Fruit fly (Drosophila melanogaster) whole organism, embryonic: ENCODE measurements around the gene frm.

Experiments used
- CG10274 ChIP-seq: fragments of 200-800 bp; sonication (Bioruptor generic); optimal IDR thresholded peaks from 3 replicates; lab custom pipeline; 2017; ENCODE audit warnings: missing biosample characterization, mild to moderate bottlenecking, missing genetic modification characterization
- CG10462 ChIP-seq: fragments of 200-800 bp; sonication (Bioruptor generic); optimal IDR thresholded peaks from 2 replicates; lab custom pipeline; 2016; ENCODE audit warnings: missing biosample characterization, missing genetic modification characterization
- CG14965 ChIP-seq: fragments of 200-800 bp; sonication (Bioruptor generic); optimal IDR thresholded peaks from 2 replicates; lab custom pipeline; 2016; ENCODE audit warnings: missing biosample characterization, missing genetic modification characterization, borderline replicate concordance
- CG15601 ChIP-seq: fragments of 200-800 bp; sonication (Bioruptor generic); optimal IDR thresholded peaks from 3 replicates; lab custom pipeline; 2019; ENCODE audit warnings: missing biosample characterization, mild to moderate bottlenecking, missing genetic modification characterization, moderate library complexity
- CG17328 ChIP-seq: fragments of 200-800 bp; sonication (Bioruptor generic); IDR thresholded peaks from 2 replicates; pipeline ENCODE4 v1.3.6; 2022; ENCODE audit warnings: missing biosample characterization, missing genetic modification characterization
- CG2120 ChIP-seq: fragments of 200-800 bp; sonication (Bioruptor generic); optimal IDR thresholded peaks from 3 replicates; lab custom pipeline; 2016; ENCODE audit warnings: missing biosample characterization, missing genetic modification characterization
- CG33213 ChIP-seq: fragments of 200-800 bp; sonication (Bioruptor generic); optimal IDR thresholded peaks from 3 replicates; lab custom pipeline; 2016; ENCODE audit warnings: missing biosample characterization, missing genetic modification characterization
- CG33557 ChIP-seq: fragments of 200-800 bp; sonication (Bioruptor generic); optimal IDR thresholded peaks from 2 replicates; lab custom pipeline; 2019; ENCODE audit warnings: missing biosample characterization, mild to moderate bottlenecking, missing genetic modification characterization, moderate library complexity
- CG4820 ChIP-seq: fragments of 200-800 bp; sonication (Bioruptor generic); optimal IDR thresholded peaks from 3 replicates; lab custom pipeline; 2016; ENCODE audit warnings: missing biosample characterization, missing genetic modification characterization
- CG6765 ChIP-seq: fragments of 200-800 bp; sonication (Bioruptor generic); optimal IDR thresholded peaks from 3 replicates; lab custom pipeline; 2017; ENCODE audit warnings: missing biosample characterization, mild to moderate bottlenecking, missing genetic modification characterization
- CG6791 ChIP-seq: fragments of 200-800 bp; sonication (Bioruptor generic); IDR thresholded peaks from 3 replicates; pipeline ENCODE4 v1.3.6; 2022; ENCODE audit warnings: missing biosample characterization, missing genetic modification characterization; ENCODE audit not compliant: partially characterized antibody
- CG6854 ChIP-seq: fragments of 200-800 bp; sonication (Bioruptor generic); optimal IDR thresholded peaks from 3 replicates; lab custom pipeline; 2017; ENCODE audit warnings: missing biosample characterization, mild to moderate bottlenecking, missing genetic modification characterization
- CG9609 ChIP-seq: fragments of 200-800 bp; sonication (Bioruptor generic); optimal IDR thresholded peaks from 3 replicates; lab custom pipeline; 2016; ENCODE audit warnings: missing biosample characterization, missing genetic modification characterization
- CG9797 ChIP-seq: fragments of 200-800 bp; sonication (Bioruptor generic); optimal IDR thresholded peaks from 3 replicates; lab custom pipeline; 2018; ENCODE audit warnings: missing biosample characterization, mild to moderate bottlenecking, missing genetic modification characterization
- CoRest ChIP-seq: fragments of 200-800 bp; sonication (Bioruptor generic); optimal IDR thresholded peaks from 3 replicates; lab custom pipeline; 2018; ENCODE audit warnings: missing biosample characterization, mild to moderate bottlenecking, missing genetic modification characterization, moderate library complexity
- Dbx ChIP-seq: fragments of 200-800 bp; sonication (Bioruptor generic); IDR thresholded peaks from 3 replicates; pipeline ENCODE4 v1.3.6; 2022; ENCODE audit warnings: missing biosample characterization, missing genetic modification characterization
- HLHmδ ChIP-seq: fragments of 200-800 bp; sonication (Bioruptor generic); optimal IDR thresholded peaks from 2 replicates; lab custom pipeline; 2018; ENCODE audit warnings: missing biosample characterization, mild to moderate bottlenecking, missing genetic modification characterization, moderate library complexity
- Kr ChIP-seq: fragments of 200-800 bp; sonication (Bioruptor generic); optimal IDR thresholded peaks from 2 replicates; lab custom pipeline; 2017; ENCODE audit warnings: missing biosample characterization, mild to moderate bottlenecking, missing genetic modification characterization
- MTF-1 ChIP-seq: fragments of 200-800 bp; sonication (Bioruptor generic); optimal IDR thresholded peaks from 2 replicates; lab custom pipeline; 2018; ENCODE audit warnings: missing biosample characterization, mild to moderate bottlenecking, missing genetic modification characterization, borderline replicate concordance
- Mad ChIP-seq: fragments of 200-800 bp; sonication (Bioruptor generic); optimal IDR thresholded peaks from 2 replicates; lab custom pipeline; 2016; ENCODE audit warnings: missing biosample characterization, missing genetic modification characterization
- Med ChIP-seq: fragments of 200-800 bp; sonication (Bioruptor generic); peaks from one replicate; lab custom pipeline; 2016; ENCODE audit warnings: missing biosample characterization, missing genetic modification characterization, mild to moderate bottlenecking, inconsistent platforms, moderate library complexity
- abd-A ChIP-seq: fragments of 200-800 bp; sonication (Bioruptor generic); optimal IDR thresholded peaks from 3 replicates; lab custom pipeline; 2019; ENCODE audit warnings: missing biosample characterization, mild to moderate bottlenecking, missing genetic modification characterization, moderate library complexity
- ara ChIP-seq: fragments of 200-800 bp; sonication (Bioruptor generic); IDR thresholded peaks from 2 replicates; pipeline ENCODE4 v1.3.6; 2022; ENCODE audit warnings: missing biosample characterization, missing genetic modification characterization
- bowl ChIP-seq: fragments of 200-800 bp; sonication (Bioruptor generic); IDR thresholded peaks from 2 replicates; pipeline ENCODE4 v1.3.6; 2022; ENCODE audit warnings: missing biosample characterization, missing genetic modification characterization
- chn ChIP-seq: fragments of 200-800 bp; sonication (Bioruptor generic); optimal IDR thresholded peaks from 2 replicates; lab custom pipeline; 2016; ENCODE audit warnings: missing biosample characterization, missing genetic modification characterization
- crc ChIP-seq: fragments of 200-800 bp; sonication (Bioruptor generic); optimal IDR thresholded peaks from 2 replicates; lab custom pipeline; 2016; ENCODE audit warnings: missing biosample characterization, missing genetic modification characterization
- cwo ChIP-seq: fragments of 200-800 bp; sonication (Bioruptor generic); optimal IDR thresholded peaks from 3 replicates; lab custom pipeline; 2017; ENCODE audit warnings: missing biosample characterization, missing genetic modification characterization, mild to moderate bottlenecking, moderate library complexity, missing genetic modification reagents
- dati ChIP-seq: fragments of 200-800 bp; sonication (Bioruptor generic); IDR thresholded peaks from 2 replicates; pipeline ENCODE4 v1.3.6; 2022; ENCODE audit warnings: missing biosample characterization, missing genetic modification characterization
- dysf ChIP-seq: fragments of 200-800 bp; sonication (Bioruptor generic); IDR thresholded peaks from 3 replicates; pipeline ENCODE4 v1.3.6; 2022; ENCODE audit warnings: missing biosample characterization, missing genetic modification characterization
- esg ChIP-seq: fragments of 200-800 bp; sonication (Bioruptor generic); conservative IDR thresholded peaks from 2 replicates; pipeline ENCODE4 v1.3.6; 2022; ENCODE audit warnings: missing biosample characterization, missing genetic modification characterization
- ftz-f1 ChIP-seq: fragments of 200-800 bp; sonication (Bioruptor generic); optimal IDR thresholded peaks from 2 replicates; lab custom pipeline; 2016; ENCODE audit warnings: missing biosample characterization, missing genetic modification characterization
- fu2 ChIP-seq: fragments of 200-800 bp; sonication (Bioruptor generic); optimal IDR thresholded peaks from 2 replicates; lab custom pipeline; 2016; ENCODE audit warnings: missing biosample characterization, missing genetic modification characterization
- gfzf ChIP-seq: fragments of 200-800 bp; sonication (Bioruptor generic); optimal IDR thresholded peaks from 2 replicates; lab custom pipeline; 2016; ENCODE audit warnings: missing biosample characterization, mild to moderate bottlenecking, missing genetic modification characterization, moderate library complexity
- hkb ChIP-seq, 2 experiments: fragments of 200-800 bp in 1 of 2; fragments of >200 bp in 1 of 2; sonication (Bioruptor generic) in 1 of 2; IDR thresholded peaks in 1 of 2; optimal IDR thresholded peaks in 1 of 2; 2 replicates each; pipeline versions ENCODE4 v1.3.6 to Lab custom; 2017 to 2022; ENCODE audit warnings: missing biosample characterization in 1 of 2, missing genetic modification characterization in 1 of 2
- kay ChIP-seq: fragments of 200-800 bp; sonication (Bioruptor generic); optimal IDR thresholded peaks from 2 replicates; lab custom pipeline; 2016; ENCODE audit warnings: missing biosample characterization, missing genetic modification characterization
- klu ChIP-seq: fragments of 200-800 bp; sonication (Bioruptor generic); IDR thresholded peaks from 2 replicates; pipeline ENCODE4 v1.3.6; 2022; ENCODE audit warnings: missing biosample characterization, missing genetic modification characterization
- lola ChIP-seq, 3 experiments: fragments of >200 bp in 2 of 3; fragments of 200-800 bp in 1 of 3; sonication (Bioruptor generic) in 1 of 3; optimal IDR thresholded peaks; 2 replicates each; lab custom pipeline; 2017 to 2019; ENCODE audit warnings: missing biosample characterization in 3 of 3, missing genetic modification characterization in 3 of 3, mild to moderate bottlenecking in 1 of 3, moderate library complexity in 1 of 3
- lov ChIP-seq, 2 experiments: fragments of 200-800 bp in 1 of 2; fragments of >200 bp in 1 of 2; sonication (Bioruptor generic) in 1 of 2; IDR thresholded peaks in 1 of 2; optimal IDR thresholded peaks in 1 of 2; 2 replicates in 1 of 2; 3 replicates in 1 of 2; pipeline versions ENCODE4 v1.3.6 to Lab custom; 2017 to 2022; ENCODE audit warnings: missing biosample characterization in 1 of 2, missing genetic modification characterization in 1 of 2
- org-1 ChIP-seq: fragments of 200-800 bp; sonication (Bioruptor generic); optimal IDR thresholded peaks from 2 replicates; lab custom pipeline; 2017; ENCODE audit warnings: missing biosample characterization, missing genetic modification characterization
- pho ChIP-seq: fragments of 200-800 bp; sonication (Bioruptor generic); optimal IDR thresholded peaks from 2 replicates; lab custom pipeline; 2016; ENCODE audit warnings: missing biosample characterization, missing genetic modification characterization
- phol ChIP-seq: fragments of 200-800 bp; sonication (Bioruptor generic); optimal IDR thresholded peaks from 3 replicates; lab custom pipeline; 2018; ENCODE audit warnings: missing biosample characterization, mild to moderate bottlenecking, missing genetic modification characterization, moderate library complexity
- repo ChIP-seq: fragments of 200-800 bp; sonication (Bioruptor generic); optimal IDR thresholded peaks from 2 replicates; lab custom pipeline; 2016; ENCODE audit warnings: missing biosample characterization, missing genetic modification characterization
- salm ChIP-seq: fragments of 200-800 bp; sonication (Bioruptor generic); optimal IDR thresholded peaks from 2 replicates; lab custom pipeline; 2018; ENCODE audit warnings: missing biosample characterization, mild to moderate bottlenecking, missing genetic modification characterization
- sc ChIP-seq, 3 experiments: fragments of >200 bp in 2 of 3; fragments of 200-800 bp in 1 of 3; sonication (Bioruptor generic) in 1 of 3; optimal IDR thresholded peaks; 2 replicates in 2 of 3; 3 replicates in 1 of 3; lab custom pipeline; 2017; ENCODE audit warnings: mild to moderate bottlenecking in 1 of 3, missing biosample characterization in 1 of 3, missing genetic modification characterization in 1 of 3, missing genetic modification reagents in 1 of 3
- sima ChIP-seq: fragments of 200-800 bp; sonication (Bioruptor generic); optimal IDR thresholded peaks from 2 replicates; lab custom pipeline; 2016; ENCODE audit warnings: missing biosample characterization, missing genetic modification characterization
- stc ChIP-seq: fragments of 200-800 bp; sonication (Bioruptor generic); IDR thresholded peaks from 2 replicates; pipeline ENCODE4 v1.3.6; 2022; ENCODE audit warnings: missing biosample characterization, missing genetic modification characterization
- trem ChIP-seq: fragments of 200-800 bp; optimal IDR thresholded peaks from 3 replicates; lab custom pipeline; 2019; ENCODE audit warnings: missing biosample characterization, mild to moderate bottlenecking, missing genetic modification characterization, moderate library complexity
- z ChIP-seq: fragments of 200-800 bp; sonication (Bioruptor generic); IDR thresholded peaks from 3 replicates; pipeline ENCODE4 v1.3.6; 2022; ENCODE audit warnings: missing biosample characterization, missing genetic modification characterization
- zen ChIP-seq: fragments of 200-800 bp; sonication (Bioruptor generic); optimal IDR thresholded peaks from 3 replicates; lab custom pipeline; 2018; ENCODE audit warnings: missing biosample characterization, mild to moderate bottlenecking, missing genetic modification characterization, moderate library complexity
- zfh1 ChIP-seq: fragments of 200-800 bp; sonication (Bioruptor generic); IDR thresholded peaks from 3 replicates; pipeline ENCODE4 v1.3.6; 2022; ENCODE audit warnings: missing biosample characterization, missing genetic modification characterization

The frm gene

DNA sequence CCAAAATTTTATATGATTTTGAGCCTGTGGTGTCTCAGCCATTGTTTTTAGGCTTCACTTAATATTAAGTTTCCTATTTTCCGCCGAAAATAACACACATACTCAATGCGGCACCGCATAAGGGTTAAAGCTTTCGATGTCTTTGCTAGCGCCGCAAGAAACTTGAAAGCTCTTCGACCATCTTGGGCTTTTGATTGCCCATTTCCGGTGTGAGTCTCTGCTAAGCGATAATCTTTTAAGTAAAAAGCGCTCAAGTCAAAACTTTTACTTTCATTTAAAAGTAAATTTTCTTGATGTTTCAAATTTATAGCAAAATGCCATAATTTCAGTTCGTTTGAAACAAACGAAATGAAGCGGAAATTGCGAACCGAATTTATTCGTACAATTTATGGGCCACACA lies 39.0 kb downstream of the frm start (continued):
- TF ChIP-seq crc (GFP tag; lab: Kevin White, UChicago): peak; percentile 87
- TF ChIP-seq CG4820 (GFP tag; lab: Kevin White, UChicago): peak; percentile 66
- TF ChIP-seq org-1: peak; percentile 74
- TF ChIP-seq cwo (GFP tag; lab: Kevin White, UChicago): peak; percentile 56
- peak; percentile 76 for TF ChIP-seq salm (tag; lab: Kevin White, UChicago)
- TF ChIP-seq dati (GFP tag; lab: Robert Waterston, UW): peak; percentile 54; the same call in 1 of the 2 replicates
- no peak for TF ChIP-seq abd-A (tag; lab: Kevin White, UChicago)
- TF ChIP-seq sc (optimal IDR thresholded peaks at IDR 0.05; lab: Kevin White, UChicago): no peak
- peak; percentile 82 for TF ChIP-seq sc (GFP tag; optimal IDR thresholded peaks at IDR 0.05; lab: Kevin White, UChicago)
- TF ChIP-seq pho: peak; percentile 88
- peak; percentile 87 for TF ChIP-seq CG15601 (tag; lab: Kevin White, UChicago)
- no peak for TF ChIP-seq Kr (GFP tag; lab: Kevin White, UChicago)
- TF ChIP-seq ara: peak; percentile 57
- TF ChIP-seq dysf: peak; percentile 78; the same call in 2 of the 3 replicates
- peak in 1 of 3 experiments; percentile 45 for TF ChIP-seq lola (GFP tag; optimal IDR thresholded peaks at IDR 0.05; lab: Kevin White, UChicago)
- TF ChIP-seq CG6854 (GFP tag; lab: Kevin White, UChicago): peak; percentile 88
- TF ChIP-seq ftz-f1: no peak
- TF ChIP-seq MTF-1 (GFP tag; lab: Kevin White, UChicago): peak; percentile 91
- TF ChIP-seq repo (GFP tag; lab: Kevin White, UChicago): peak; percentile 89
- TF ChIP-seq CG6765 (GFP tag; lab: Kevin White, UChicago): peak; percentile 96
- peak; percentile 83 for TF ChIP-seq zfh1 (GFP tag; lab: Robert Waterston, UW)
- TF ChIP-seq stc (GFP tag; lab: Robert Waterston, UW): no peak; the same call in 1 of the 2 replicates
- no peak for TF ChIP-seq zen (tag; lab: Kevin White, UChicago)
- peak; percentile 73 for TF ChIP-seq CG2120 (GFP tag; lab: Kevin White, UChicago)
- TF ChIP-seq CG10462 (GFP tag; lab: Kevin White, UChicago): peak; percentile 64
- peak; percentile 81 for TF ChIP-seq CG9609 (GFP tag; lab: Kevin White, UChicago)
- peak; percentile 79 for TF ChIP-seq CoRest (tag; lab: Kevin White, UChicago)
- TF ChIP-seq fu2 (GFP tag; lab: Kevin White, UChicago): peak; percentile 82
- TF ChIP-seq Med: peak; percentile 100
- TF ChIP-seq CG17328: peak; percentile 83
- peak; percentile 67 for TF ChIP-seq CG14965 (GFP tag; lab: Kevin White, UChicago)
- TF ChIP-seq gfzf (GFP tag; lab: Kevin White, UChicago): peak; percentile 18

- no peak for TF ChIP-seq lov (optimal IDR thresholded peaks at IDR 0.05; lab: Kevin White, UChicago)
- TF ChIP-seq lov (GFP tag; IDR thresholded peaks at IDR 0.05; lab: Robert Waterston, UW): no peak
- no peak for TF ChIP-seq sima (GFP tag; lab: Kevin White, UChicago)
- no peak for TF ChIP-seq CG9797 (GFP tag; lab: Kevin White, UChicago)
- TF ChIP-seq trem (tag; lab: Kevin White, UChicago): no peak
- no peak for TF ChIP-seq chn (GFP tag; lab: Kevin White, UChicago)
- TF ChIP-seq klu: no peak
- TF ChIP-seq CG6791 (GFP tag; lab: Robert Waterston, UW): no peak
- TF ChIP-seq CG33557 (GFP tag; lab: Kevin White, UChicago): no peak
- TF ChIP-seq kay (GFP tag; lab: Kevin White, UChicago): no peak
- TF ChIP-seq Dbx (GFP tag; lab: Robert Waterston, UW): no peak
- TF ChIP-seq Mad (GFP tag; lab: Kevin White, UChicago): no peak
- TF ChIP-seq CG10274: no peak
- TF ChIP-seq esg (GFP tag; lab: Robert Waterston, UW): no peak
- no peak for TF ChIP-seq bowl (GFP tag; lab: Robert Waterston, UW)
- TF ChIP-seq z (GFP tag; lab: Robert Waterston, UW): no peak
- TF ChIP-seq HLHmδ: no peak
- TF ChIP-seq hkb (optimal IDR thresholded peaks at IDR 0.05; lab: Kevin White, UChicago): no peak
- TF ChIP-seq hkb (GFP tag; IDR thresholded peaks at IDR 0.05; lab: Robert Waterston, UW): no peak
- TF ChIP-seq phol (tag; lab: Kevin White, UChicago): no peak
- no peak for TF ChIP-seq CG33213 (GFP tag; lab: Kevin White, UChicago)
Measured at dm6 chr3L:5510760-5511159, 40.2 kb downstream of the frm start, which contains the start of gene CG34342. TSS of gene CG34342 (minus strand) at chr3L:5510860.
